Fruit fly (Drosophila melanogaster) whole organism, embryonic: Measurements from ENCODE around the gene ebi.

Source experiments
- Awh ChIP-seq: fragments of 200-800 bp; sonication (Bioruptor generic); IDR thresholded peaks from 2 replicates; pipeline ENCODE4, ENCODE4 v1.3.6; 2022; ENCODE audit warnings: missing biosample characterization, missing genetic modification characterization
- CG11093 ChIP-seq: fragments of 200-800 bp; sonication (Bioruptor generic); IDR thresholded peaks from 3 replicates; pipeline ENCODE4 v1.3.6; 2022; ENCODE audit warnings: missing biosample characterization, missing genetic modification characterization
- CG12236 ChIP-seq: fragments of 200-800 bp; sonication (Bioruptor generic); optimal IDR thresholded peaks from 2 replicates; lab custom pipeline; 2016; ENCODE audit warnings: missing biosample characterization, missing genetic modification characterization
- CG12769 ChIP-seq: fragments of 200-800 bp; sonication (Bioruptor generic); optimal IDR thresholded peaks from 2 replicates; lab custom pipeline; 2019; ENCODE audit warnings: missing biosample characterization, mild to moderate bottlenecking, missing genetic modification characterization, moderate library complexity
- CG12942 ChIP-seq: fragments of 200-800 bp; sonication (Bioruptor generic); optimal IDR thresholded peaks from 3 replicates; lab custom pipeline; 2016; ENCODE audit warnings: missing biosample characterization, missing genetic modification characterization
- CG13894 ChIP-seq: fragments of 200-800 bp; sonication (Bioruptor generic); optimal IDR thresholded peaks from 3 replicates; lab custom pipeline; 2018; ENCODE audit warnings: missing biosample characterization, mild to moderate bottlenecking, missing genetic modification characterization, moderate library complexity
- CG15696 ChIP-seq: fragments of 200-800 bp; sonication (Bioruptor generic); optimal IDR thresholded peaks from 2 replicates; lab custom pipeline; 2019; ENCODE audit warnings: missing biosample characterization, mild to moderate bottlenecking, missing genetic modification characterization, moderate library complexity
- CG16815 ChIP-seq: fragments of 200-800 bp; sonication (Bioruptor generic); optimal IDR thresholded peaks from 3 replicates; lab custom pipeline; 2017; ENCODE audit warnings: missing biosample characterization, mild to moderate bottlenecking, missing genetic modification characterization
- CG8089 ChIP-seq: fragments of 200-800 bp; sonication (Bioruptor generic); optimal IDR thresholded peaks from 3 replicates; lab custom pipeline; 2016; ENCODE audit warnings: missing biosample characterization, missing genetic modification characterization
- CG9817 ChIP-seq: fragments of 200-800 bp; sonication (Bioruptor generic); optimal IDR thresholded peaks from 2 replicates; lab custom pipeline; 2018; ENCODE audit warnings: missing biosample characterization, mild to moderate bottlenecking, missing genetic modification characterization, moderate library complexity
- CTCF ChIP-seq: fragments of 200-800 bp; sonication (Bioruptor generic); optimal IDR thresholded peaks from 2 replicates; lab custom pipeline; 2017; ENCODE audit warnings: missing biosample characterization, mild to moderate bottlenecking, missing genetic modification characterization, moderate library complexity
- Doc3 ChIP-seq: fragments of 200-800 bp; sonication (Bioruptor generic); IDR thresholded peaks from 3 replicates; pipeline ENCODE4 v1.3.6; 2022; ENCODE audit warnings: missing biosample characterization, missing genetic modification characterization; ENCODE audit not compliant: partially characterized antibody
- E2f2 ChIP-seq: fragments of 200-800 bp; sonication (Bioruptor generic); IDR thresholded peaks from 2 replicates; pipeline ENCODE4 v1.3.6; 2022; ENCODE audit warnings: missing biosample characterization, missing genetic modification characterization
- Eip74EF ChIP-seq, 2 experiments: fragments of 200-800 bp in 1 of 2; fragments of >200 bp in 1 of 2; sonication (Bioruptor generic) in 1 of 2; optimal IDR thresholded peaks; 2 replicates each; lab custom pipeline; 2017 to 2019; ENCODE audit warnings: missing biosample characterization in 2 of 2, missing genetic modification characterization in 2 of 2, mild to moderate bottlenecking in 1 of 2, moderate library complexity in 1 of 2
- Elba2 ChIP-seq: fragments of 200-800 bp; sonication (Bioruptor generic); optimal IDR thresholded peaks from 3 replicates; lab custom pipeline; 2016; ENCODE audit warnings: missing biosample characterization, missing genetic modification characterization
- Hmr ChIP-seq: fragments of 200-800 bp; sonication (Bioruptor generic); optimal IDR thresholded peaks from 3 replicates; lab custom pipeline; 2017; ENCODE audit warnings: mild to moderate bottlenecking, missing biosample characterization, missing genetic modification reagents, missing genetic modification characterization
- Kr ChIP-seq: fragments of 200-800 bp; sonication (Bioruptor generic); optimal IDR thresholded peaks from 2 replicates; lab custom pipeline; 2017; ENCODE audit warnings: missing biosample characterization, mild to moderate bottlenecking, missing genetic modification characterization
- Mes4 ChIP-seq: fragments of 200-800 bp; sonication (Bioruptor generic); optimal IDR thresholded peaks from 2 replicates; lab custom pipeline; 2016; ENCODE audit warnings: missing biosample characterization, missing genetic modification characterization
- Oaz ChIP-seq: fragments of 200-800 bp; sonication (Bioruptor generic); IDR thresholded peaks from 2 replicates; pipeline ENCODE4 v1.3.6; 2022; ENCODE audit warnings: missing biosample characterization, missing genetic modification characterization
- PHDP ChIP-seq: fragments of 200-800 bp; sonication (Bioruptor generic); optimal IDR thresholded peaks from 3 replicates; lab custom pipeline; 2018; ENCODE audit warnings: missing biosample characterization, mild to moderate bottlenecking, missing genetic modification characterization, moderate library complexity
- Side ChIP-seq: fragments of 200-800 bp; sonication (Bioruptor generic); optimal IDR thresholded peaks from 2 replicates; lab custom pipeline; 2016; ENCODE audit warnings: missing biosample characterization, missing genetic modification characterization
- Vsx1 ChIP-seq: fragments of 200-800 bp; sonication (Bioruptor generic); optimal IDR thresholded peaks from 2 replicates; lab custom pipeline; 2017; ENCODE audit warnings: missing biosample characterization, mild to moderate bottlenecking, missing genetic modification characterization, missing genetic modification reagents
- abd-A ChIP-seq: fragments of 200-800 bp; sonication (Bioruptor generic); optimal IDR thresholded peaks from 3 replicates; lab custom pipeline; 2019; ENCODE audit warnings: missing biosample characterization, mild to moderate bottlenecking, missing genetic modification characterization, moderate library complexity
- bowl ChIP-seq: fragments of 200-800 bp; sonication (Bioruptor generic); IDR thresholded peaks from 2 replicates; pipeline ENCODE4 v1.3.6; 2022; ENCODE audit warnings: missing biosample characterization, missing genetic modification characterization
- cad ChIP-seq: fragments of >200 bp; optimal IDR thresholded peaks from 2 replicates; lab custom pipeline; 2017; ENCODE audit warnings: missing biosample characterization, missing genetic modification characterization
- chif ChIP-seq, 2 experiments: fragments of 200-800 bp; sonication (Bioruptor generic); optimal IDR thresholded peaks; 3 replicates each; lab custom pipeline; 2016; ENCODE audit warnings: missing biosample characterization in 2 of 2, missing genetic modification characterization in 2 of 2
- chinmo ChIP-seq: fragments of 200-800 bp; sonication (Bioruptor generic); IDR thresholded peaks from 4 replicates; pipeline ENCODE4 v1.3.6; 2022; ENCODE audit warnings: missing biosample characterization, missing genetic modification characterization; ENCODE audit not compliant: partially characterized antibody
- gem ChIP-seq: fragments of 200-800 bp; sonication (Bioruptor generic); optimal IDR thresholded peaks from 2 replicates; lab custom pipeline; 2019; ENCODE audit warnings: missing biosample characterization, mild to moderate bottlenecking, missing genetic modification characterization, moderate library complexity
- grn ChIP-seq: fragments of 200-800 bp; sonication (Bioruptor generic); optimal IDR thresholded peaks from 3 replicates; lab custom pipeline; 2017; ENCODE audit warnings: missing biosample characterization, missing genetic modification characterization
- gsb-n ChIP-seq: fragments of 200-800 bp; sonication (Bioruptor generic); optimal IDR thresholded peaks from 3 replicates; lab custom pipeline; 2018; ENCODE audit warnings: missing biosample characterization, mild to moderate bottlenecking, missing genetic modification characterization
- jigr1 ChIP-seq: fragments of 200-800 bp; sonication (Bioruptor generic); IDR thresholded peaks from 3 replicates; pipeline ENCODE4 v1.3.6; 2022; ENCODE audit warnings: missing biosample characterization, missing genetic modification characterization
- maf-S ChIP-seq: fragments of 200-800 bp; sonication (Bioruptor generic); optimal IDR thresholded peaks from 2 replicates; lab custom pipeline; 2016; ENCODE audit warnings: missing biosample characterization, missing genetic modification characterization
- oc ChIP-seq: fragments of 200-800 bp; sonication (Bioruptor generic); optimal IDR thresholded peaks from 2 replicates; lab custom pipeline; 2018; ENCODE audit warnings: missing biosample characterization, mild to moderate bottlenecking, missing genetic modification characterization, moderate library complexity
- pan ChIP-seq, 4 experiments: fragments of >200 bp in 3 of 4; fragments of 200-800 bp in 1 of 4; sonication (Bioruptor generic) in 1 of 4; optimal IDR thresholded peaks in 3 of 4; IDR thresholded peaks in 1 of 4; 2 replicates each; pipeline versions ENCODE4 v1.3.6 to Lab custom; 2017 to 2022; ENCODE audit warnings: missing biosample characterization in 2 of 4, missing genetic modification characterization in 2 of 4, mixed read lengths in 1 of 4
- sd ChIP-seq: fragments of 200-800 bp; sonication (Bioruptor generic); optimal IDR thresholded peaks from 3 replicates; lab custom pipeline; 2018; ENCODE audit warnings: missing biosample characterization, mild to moderate bottlenecking, missing genetic modification characterization, moderate library complexity
- sr ChIP-seq: fragments of 200-800 bp; sonication (Bioruptor generic); IDR thresholded peaks from 3 replicates; pipeline ENCODE4 v1.3.6; 2022; ENCODE audit warnings: missing biosample characterization, missing genetic modification characterization
- tgo ChIP-seq: fragments of 200-800 bp; sonication (Bioruptor generic); IDR thresholded peaks from 3 replicates; pipeline ENCODE4 v1.3.6; 2022; ENCODE audit warnings: missing biosample characterization, missing genetic modification characterization
- trem ChIP-seq: fragments of 200-800 bp; optimal IDR thresholded peaks from 3 replicates; lab custom pipeline; 2019; ENCODE audit warnings: missing biosample characterization, mild to moderate bottlenecking, missing genetic modification characterization, moderate library complexity
- trh ChIP-seq: fragments of 200-800 bp; sonication (Bioruptor generic); optimal IDR thresholded peaks from 2 replicates; lab custom pipeline; 2016; ENCODE audit warnings: missing biosample characterization, missing genetic modification characterization
- tup ChIP-seq: fragments of 200-800 bp; sonication (Bioruptor generic); optimal IDR thresholded peaks from 2 replicates; lab custom pipeline; 2016; ENCODE audit warnings: missing biosample characterization, mild to moderate bottlenecking, missing genetic modification characterization, moderate library complexity
- twi ChIP-seq: fragments of 200-800 bp; optimal IDR thresholded peaks from 2 replicates; lab custom pipeline; 2019; ENCODE audit warnings: missing biosample characterization, mild to moderate bottlenecking, missing genetic modification characterization, moderate library complexity
- tx ChIP-seq: fragments of 200-800 bp; sonication (Bioruptor generic); optimal IDR thresholded peaks from 2 replicates; lab custom pipeline; 2016; ENCODE audit warnings: missing biosample characterization, missing genetic modification characterization
- unpg ChIP-seq: fragments of 200-800 bp; sonication (Bioruptor generic); optimal IDR thresholded peaks from 3 replicates; lab custom pipeline; 2018; ENCODE audit warnings: missing biosample characterization, mild to moderate bottlenecking, missing genetic modification characterization, moderate library complexity
- vvl ChIP-seq: fragments of 200-800 bp; sonication (Bioruptor generic); IDR thresholded peaks from 2 replicates; pipeline ENCODE4 v1.3.6; 2022; ENCODE audit warnings: missing biosample characterization, missing genetic modification characterization
- zen ChIP-seq: fragments of 200-800 bp; sonication (Bioruptor generic); optimal IDR thresholded peaks from 3 replicates; lab custom pipeline; 2018; ENCODE audit warnings: missing biosample characterization, mild to moderate bottlenecking, missing genetic modification characterization, moderate library complexity

The ebi gene

DNA sequence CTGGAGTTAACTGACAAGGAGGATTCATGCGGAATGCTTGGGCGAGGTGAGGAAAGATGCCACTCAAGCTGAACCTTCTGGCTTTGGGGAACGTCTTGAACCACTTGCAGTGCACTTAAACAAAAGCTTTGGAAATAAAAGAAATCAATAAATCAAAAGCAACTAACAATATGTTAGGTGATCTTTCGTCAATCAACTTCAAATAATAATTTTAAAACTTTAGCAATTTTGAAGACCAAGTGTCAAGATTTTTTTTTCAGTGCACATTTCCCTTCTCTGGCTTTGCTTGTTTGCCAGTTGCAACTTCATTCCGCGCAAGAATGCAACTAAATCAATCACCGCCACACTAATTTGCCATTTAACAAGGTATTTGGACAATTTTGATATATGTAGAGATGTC, 32.1 kb upstream of the ebi start (continued):
- TF ChIP-seq E2f2 (GFP tag; lab: Robert Waterston, UW) (no peak), CG15696 (tag; lab: Kevin White, UChicago) (no peak), twi (tag; lab: Kevin White, UChicago) (no peak), maf-S (GFP tag; lab: Kevin White, UChicago) (no peak), Elba2 (GFP tag; lab: Kevin White, UChicago) (no peak), trh (GFP tag; lab: Kevin White, UChicago) (no peak), CTCF (no peak), gem (tag; lab: Kevin White, UChicago) (peak; percentile 45), CG16815 (GFP tag; lab: Kevin White, UChicago) (no peak), Side (GFP tag; lab: Kevin White, UChicago) (no peak), Eip74EF (GFP tag; optimal IDR thresholded peaks at IDR 0.05; lab: Kevin White, UChicago) (no peak), CG11093 (no peak), pan (optimal IDR thresholded peaks at IDR 0.05; lab: Kevin White, UChicago) (no peak), pan (GFP tag; optimal IDR thresholded peaks at IDR 0.05 in 1 of 2, IDR thresholded peaks at IDR 0.05 in 1 of 2) (no peak), Hmr (GFP tag; lab: Kevin White, UChicago) (no peak), CG12236 (no peak), Mes4 (GFP tag; lab: Kevin White, UChicago) (no peak), jigr1 (GFP tag; lab: Robert Waterston, UW) (no peak), unpg (GFP tag; lab: Kevin White, UChicago) (peak; percentile 10), chif (GFP tag; optimal IDR thresholded peaks at IDR 0.05; lab: Kevin White, UChicago) (peak in 1 of 2 experiments; percentile 6), CG9817 (tag; lab: Kevin White, UChicago) (no peak), Oaz (GFP tag; lab: Robert Waterston, UW) (no peak), tgo (no peak), cad (GFP tag; lab: Kevin White, UChicago) (no peak), tx (GFP tag; lab: Kevin White, UChicago) (no peak), Doc3 (no peak), bowl (GFP tag; lab: Robert Waterston, UW) (no peak), Kr (GFP tag; lab: Kevin White, UChicago) (no peak)
- TF ChIP-seq, all 482 proteins: peak for 38

DNA sequence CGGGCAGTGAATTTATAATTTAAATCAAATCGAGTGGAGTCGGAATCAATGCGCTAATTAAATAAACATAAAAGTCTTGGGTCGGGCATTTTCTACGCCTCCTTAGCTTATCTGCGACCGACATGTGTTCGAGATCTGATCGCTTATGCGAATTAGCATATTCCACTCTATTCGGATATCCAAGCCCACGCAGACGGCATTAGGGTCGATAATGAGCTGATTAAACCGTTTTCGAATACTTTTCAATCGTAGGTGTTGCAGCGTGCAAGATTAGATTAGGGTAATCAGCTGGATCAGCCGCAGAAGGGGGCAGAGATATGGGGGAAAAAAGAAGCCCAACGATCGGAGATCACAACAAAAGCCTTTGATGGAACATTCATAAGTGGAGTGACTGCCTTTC, 24.4 kb upstream of the ebi start:
- TF ChIP-seq gsb-n (tag; lab: Kevin White, UChicago) (peak; percentile 42), CG13894 (peak; percentile 8), CG12942 (GFP tag; lab: Kevin White, UChicago) (no peak), PHDP (tag; lab: Kevin White, UChicago) (no peak), trem (tag; lab: Kevin White, UChicago) (no peak), chinmo (GFP tag; lab: Robert Waterston, UW) (0 out of 4 replicates have a peak, but pooled peaks have one; percentile 47), oc (tag; lab: Kevin White, UChicago) (peak; percentile 72), Awh (peak; percentile 96), CG8089 (no peak), zen (tag; lab: Kevin White, UChicago) (no peak), abd-A (peak; percentile 84), sr (GFP tag; lab: Robert Waterston, UW) (peak; percentile 81; the same call in 2 of the 3 replicates), Vsx1 (GFP tag; lab: Kevin White, UChicago) (peak; percentile 26), sd (tag; lab: Kevin White, UChicago) (peak; percentile 47), grn (peak; percentile 55), CG12769 (tag; lab: Kevin White, UChicago) (peak; percentile 42), tup (GFP tag; lab: Kevin White, UChicago) (no peak), vvl (peak; percentile 80; the same call in 1 of the 2 replicates)
